Worm (Caenorhabditis elegans): ENCODE measurements around the gene bcmo-1.

Gene bcmo-1

ce11 chrII:12879758-12880157 lies 49.3 kb downstream of the bcmo-1 start (continued):
- no peak for TF ChIP-seq C17E4.6 (GFP tag; IDR thresholded peaks at IDR 0.05)
- no peak for TF ChIP-seq K11D2.4 (GFP tag; IDR thresholded peaks at IDR 0.05)

ce11 chrII:12880406-12880805 lies 49.9 kb downstream of the bcmo-1 start, which contains the start of gene F35C5.1:
F35C5.1 (plus strand) TSS chrII:12880804.
- TF ChIP-seq snpc-4 (GFP tag; optimal IDR thresholded peaks at IDR 0.05) (peak; percentile 24), snpc-4 (tag; optimal IDR thresholded peaks at IDR 0.05) (peak in 2 of 4 experiments; percentile 18 to 30), lin-35 (GFP tag; optimal IDR thresholded peaks at IDR 0.05) (peak in 1 of 3 experiments; percentile 11), snpc-3.4 (tag; optimal IDR thresholded peaks at IDR 0.05) (peak; percentile 77), madf-8 (GFP tag; conservative IDR thresholded peaks at IDR 0.05) (peak; percentile 83), xnd-1 (tag; optimal IDR thresholded peaks at IDR 0.05) (peak; percentile 88), attf-3 (GFP tag; conservative IDR thresholded peaks at IDR 0.05) (0 out of 2 replicates have a peak, but pooled peaks have one; percentile 18), lin-54 (GFP tag; optimal IDR thresholded peaks at IDR 0.05) (peak; percentile 67), madf-6 (GFP tag; IDR thresholded peaks at IDR 0.05) (peak; percentile 95), Y95B8A.8 (GFP tag; IDR thresholded peaks at IDR 0.05) (0 out of 2 replicates have a peak, but pooled peaks have one; percentile 46), lsl-1 (GFP tag; optimal IDR thresholded peaks at IDR 0.05) (peak; percentile 94), Y56A3A.18 (GFP tag; IDR thresholded peaks at IDR 0.05) (no peak), dpl-1 (GFP tag; optimal IDR thresholded peaks at IDR 0.05) (peak; percentile 76), D2030.7 (GFP tag; IDR thresholded peaks at IDR 0.05) (peak; percentile 78), F49E8.2 (tag; optimal IDR thresholded peaks at IDR 0.05; ENCODE audit: insufficient read depth) (peak; percentile 64), ztf-6 (GFP tag; IDR thresholded peaks at IDR 0.05) (no peak), ccch-3 (GFP tag; optimal IDR thresholded peaks at IDR 0.05) (no peak), unc-130 (GFP tag; optimal IDR thresholded peaks at IDR 0.05) (peak; percentile 20), C17E4.6 (GFP tag; IDR thresholded peaks at IDR 0.05) (no peak), Y79H2A.3 (GFP tag; conservative IDR thresholded peaks at IDR 0.05) (no peak), dox-1 (GFP tag; IDR thresholded peaks at IDR 0.05) (peak; percentile 68; the same call in 1 of the 2 replicates), Y53F4B.3 (GFP tag; IDR thresholded peaks at IDR 0.05) (no peak), let-526 (GFP tag; IDR thresholded peaks at IDR 0.05) (no peak), rcor-1 (GFP tag; IDR thresholded peaks at IDR 0.05) (peak; percentile 20; the same call in 1 of the 2 replicates), pbrm-1 (GFP tag; IDR thresholded peaks at IDR 0.05) (0 out of 2 replicates have a peak, but pooled peaks have one; percentile 15), tbp1 (GFP tag; optimal IDR thresholded peaks at IDR 0.05) (peak; percentile 25), nfyb-1 (GFP tag; IDR thresholded peaks at IDR 0.05) (0 out of 2 replicates have a peak, but pooled peaks have one; percentile 20), F33H1.4 (GFP tag; IDR thresholded peaks at IDR 0.05) (peak; percentile 96), hsf-1 (GFP tag; IDR thresholded peaks at IDR 0.05) (peak; percentile 97), mcd-1 (GFP tag; IDR thresholded peaks at IDR 0.05) (peak; percentile 43; the same call in 1 of the 2 replicates), madf-3 (GFP tag; IDR thresholded peaks at IDR 0.05) (no peak), aptf-3 (GFP tag; IDR thresholded peaks at IDR 0.05) (no peak), F39B2.1 (GFP tag; IDR thresholded peaks at IDR 0.05) (no peak), snpc-1.1 (tag; optimal IDR thresholded peaks at IDR 0.05; ENCODE audit: insufficient read depth) (peak; percentile 34), ceh-91 (GFP tag; IDR thresholded peaks at IDR 0.05) (peak; percentile 72), efl-1 (GFP tag; optimal IDR thresholded peaks at IDR 0.05) (peak; percentile 87)
